Worm (Caenorhabditis elegans) whole organism, mixed stage, embryonic: ENCODE measurements around the gene clec-88.

Experiments used
- M03D4.4 ChIP-seq: sonication (generic microtip); optimal IDR thresholded peaks from 2 replicates; lab custom pipeline; 2017; ENCODE audit warnings: mild to moderate bottlenecking, missing genetic modification characterization, missing compliant biosample characterization
- bed-3 ChIP-seq: fragments of 200-800 bp; sonication (Bioruptor generic); optimal IDR thresholded peaks from 3 replicates; lab custom pipeline; 2018; ENCODE audit warnings: mild to moderate bottlenecking, missing genetic modification characterization, moderate library complexity, missing compliant biosample characterization
- blmp-1 ChIP-seq: fragments of 150-350 bp; optimal IDR thresholded peaks from 2 replicates; lab custom pipeline; 2014; ENCODE audit warnings: missing biosample characterization, missing genetic modification characterization
- ceh-39 ChIP-seq: fragments of 150-350 bp; optimal IDR thresholded peaks from 2 replicates; lab custom pipeline; 2014; ENCODE audit warnings: missing biosample characterization, missing genetic modification characterization
- ceh-43 ChIP-seq: fragments of 200-800 bp; sonication (Bioruptor generic); optimal IDR thresholded peaks from 2 replicates; lab custom pipeline; 2018; ENCODE audit warnings: mild to moderate bottlenecking, missing genetic modification characterization, moderate library complexity, missing compliant biosample characterization
- ces-1 ChIP-seq: fragments of 150-350 bp; optimal IDR thresholded peaks from 2 replicates; lab custom pipeline; 2014; ENCODE audit warnings: missing biosample characterization, missing genetic modification reagents, missing genetic modification characterization
- cnd-1 ChIP-seq: fragments of 200-800 bp; sonication (Bioruptor generic); optimal IDR thresholded peaks from 2 replicates; lab custom pipeline; 2018; ENCODE audit warnings: mild to moderate bottlenecking, missing genetic modification characterization, missing compliant biosample characterization
- drap-1 ChIP-seq: fragments of 200-800 bp; sonication (Bioruptor generic); optimal IDR thresholded peaks from 3 replicates; lab custom pipeline; 2018; ENCODE audit warnings: mild to moderate bottlenecking, missing genetic modification characterization, missing compliant biosample characterization
- elt-1 ChIP-seq: sonication (generic microtip); optimal IDR thresholded peaks from 2 replicates; lab custom pipeline; 2017; ENCODE audit warnings: missing genetic modification characterization, mild to moderate bottlenecking, missing compliant biosample characterization, antibody characterized with exemption, moderate library complexity, borderline replicate concordance; ENCODE audit not compliant: insufficient read depth
- elt-3 ChIP-seq: fragments of 150-350 bp; optimal IDR thresholded peaks from 2 replicates; lab custom pipeline; 2014; ENCODE audit warnings: missing biosample characterization, missing genetic modification characterization
- flh-1 ChIP-seq: fragments of 200-800 bp; sonication (Bioruptor generic); optimal IDR thresholded peaks from 2 replicates; lab custom pipeline; 2018; ENCODE audit warnings: mild to moderate bottlenecking, missing genetic modification characterization, moderate library complexity, missing compliant biosample characterization
- ham-2 ChIP-seq: fragments of 200-800 bp; sonication (Bioruptor generic); optimal IDR thresholded peaks from 2 replicates; lab custom pipeline; 2018; ENCODE audit warnings: mild to moderate bottlenecking, missing genetic modification characterization, missing compliant biosample characterization
- hlh-1 ChIP-seq: fragments of 150-350 bp; optimal IDR thresholded peaks from 2 replicates; lab custom pipeline; 2014; ENCODE audit warnings: missing biosample characterization, missing genetic modification reagents, missing genetic modification characterization
- lin-13 ChIP-seq: fragments of 150-350 bp; optimal IDR thresholded peaks from 2 replicates; lab custom pipeline; 2014; ENCODE audit warnings: missing biosample characterization, missing genetic modification characterization
- lin-32 ChIP-seq: fragments of 200-800 bp; sonication (Bioruptor generic); optimal IDR thresholded peaks from 2 replicates; lab custom pipeline; 2018; ENCODE audit warnings: mild to moderate bottlenecking, missing genetic modification characterization, missing compliant biosample characterization
- lsy-2 ChIP-seq: fragments of 150-350 bp; optimal IDR thresholded peaks from 2 replicates; lab custom pipeline; 2014; ENCODE audit warnings: missing biosample characterization, missing genetic modification characterization
- mab-5 ChIP-seq: fragments of 150-350 bp; optimal IDR thresholded peaks from 2 replicates; lab custom pipeline; 2014; ENCODE audit warnings: missing biosample characterization, missing genetic modification characterization
- mep-1 ChIP-seq: fragments of 150-350 bp; optimal IDR thresholded peaks from 2 replicates; lab custom pipeline; 2017; ENCODE audit warnings: missing biosample characterization, missing genetic modification reagents, missing genetic modification characterization, inconsistent platforms
- mls-2 ChIP-seq: sonication (generic microtip); optimal IDR thresholded peaks from 2 replicates; lab custom pipeline; 2016; ENCODE audit warnings: mild to moderate bottlenecking, missing genetic modification characterization, moderate library complexity, missing compliant biosample characterization
- nhr-12 ChIP-seq: fragments of 150-350 bp; optimal IDR thresholded peaks from 2 replicates; lab custom pipeline; 2014; ENCODE audit warnings: missing biosample characterization, missing genetic modification characterization
- nhr-2 ChIP-seq: fragments of 150-350 bp; optimal IDR thresholded peaks from 2 replicates; lab custom pipeline; 2014; ENCODE audit warnings: missing biosample characterization, missing genetic modification characterization
- nhr-237 ChIP-seq: fragments of 150-350 bp; optimal IDR thresholded peaks from 2 replicates; lab custom pipeline; 2014; ENCODE audit warnings: missing biosample characterization, missing genetic modification characterization
- nhr-28 ChIP-seq: fragments of 150-350 bp; optimal IDR thresholded peaks from 2 replicates; lab custom pipeline; 2014; ENCODE audit warnings: missing biosample characterization, missing genetic modification characterization
- nhr-76 ChIP-seq: sonication (generic microtip); optimal IDR thresholded peaks from 2 replicates; lab custom pipeline; 2017; ENCODE audit warnings: missing biosample characterization, missing genetic modification characterization
- pha-4 ChIP-seq: fragments of 150-350 bp; optimal IDR thresholded peaks from 2 replicates; lab custom pipeline; 2018; ENCODE audit warnings: missing biosample characterization, missing genetic modification reagents, missing genetic modification characterization
- sem-2 ChIP-seq: fragments of 200-800 bp; sonication (Bioruptor generic); optimal IDR thresholded peaks from 2 replicates; lab custom pipeline; 2018; ENCODE audit warnings: mild to moderate bottlenecking, missing genetic modification characterization, missing compliant biosample characterization
- snpc-4 ChIP-seq: fragments of 150-350 bp; optimal IDR thresholded peaks from 2 replicates; lab custom pipeline; 2014; ENCODE audit warnings: missing biosample characterization, missing genetic modification characterization
- sptf-1 ChIP-seq: sonication (generic microtip); optimal IDR thresholded peaks from 2 replicates; lab custom pipeline; 2017; ENCODE audit warnings: mild to moderate bottlenecking, missing genetic modification characterization, moderate library complexity, missing compliant biosample characterization
- tbx-8 ChIP-seq: fragments of 200-800 bp; sonication (Bioruptor generic); optimal IDR thresholded peaks from 2 replicates; lab custom pipeline; 2018; ENCODE audit warnings: mild to moderate bottlenecking, missing genetic modification characterization, moderate library complexity, missing compliant biosample characterization
- unc-120 ChIP-seq: sonication (generic microtip); optimal IDR thresholded peaks from 2 replicates; lab custom pipeline; 2017; ENCODE audit warnings: missing genetic modification characterization, missing compliant biosample characterization; ENCODE audit not compliant: poor library complexity, severe bottlenecking
- unc-39 ChIP-seq: fragments of 150-350 bp; optimal IDR thresholded peaks from 2 replicates; lab custom pipeline; 2014; ENCODE audit warnings: missing biosample characterization, missing genetic modification characterization
- unc-62 ChIP-seq: fragments of 150-350 bp; optimal IDR thresholded peaks from 2 replicates; lab custom pipeline; 2014; ENCODE audit warnings: missing biosample characterization, missing genetic modification reagents, missing genetic modification characterization
- zip-8 ChIP-seq: fragments of 150-350 bp; optimal IDR thresholded peaks from 2 replicates; lab custom pipeline; 2014; ENCODE audit warnings: missing biosample characterization, missing genetic modification characterization
- ztf-11 ChIP-seq: fragments of 150-350 bp; optimal IDR thresholded peaks from 2 replicates; lab custom pipeline; 2014; ENCODE audit warnings: missing biosample characterization, missing genetic modification characterization

Gene clec-88

ce11 chrII:6347341-6348118 is 18.0 kb upstream of the clec-88 start, which contains the start of gene lgg-1:
lgg-1 (minus strand) TSS chrII:6347719.
- TF ChIP-seq nhr-12 (tag; lab: Kevin White, UChicago) (no peak), blmp-1 (no peak), drap-1 (GFP tag; lab: Kevin White, UChicago) (no peak), ces-1 (GFP tag; lab: Kevin White, UChicago) (peak; percentile 31), snpc-4 (no peak), lin-13 (tag; lab: Kevin White, UChicago) (peak; percentile 47), cnd-1 (no peak), sptf-1 (tag; lab: Kevin White, UChicago) (peak; percentile 35), mab-5 (tag; lab: Kevin White, UChicago) (no peak), mep-1 (tag; lab: Kevin White, UChicago) (peak; percentile 34), nhr-237 (tag; lab: Kevin White, UChicago) (peak; percentile 5), elt-3 (tag; lab: Kevin White, UChicago) (no peak), elt-1 (peak; percentile 73), bed-3 (no peak), mls-2 (tag; lab: Kevin White, UChicago) (no peak), lin-32 (GFP tag; lab: Kevin White, UChicago) (peak; percentile 44), unc-39 (tag; lab: Kevin White, UChicago) (no peak), ztf-11 (tag; lab: Kevin White, UChicago) (no peak), zip-8 (tag; lab: Kevin White, UChicago) (no peak), tbx-8 (GFP tag; lab: Kevin White, UChicago) (no peak), ceh-39 (tag; lab: Kevin White, UChicago) (peak; percentile 18), nhr-28 (no peak), lsy-2 (tag; lab: Kevin White, UChicago) (no peak), sem-2 (no peak), ceh-43 (GFP tag; lab: Kevin White, UChicago) (no peak), pha-4 (tag; lab: Kevin White, UChicago) (peak; percentile 22), flh-1 (GFP tag; lab: Kevin White, UChicago) (no peak)

- TF ChIP-seq drap-1 (GFP tag; lab: Kevin White, UChicago) (no peak), ham-2 (GFP tag; lab: Kevin White, UChicago) (peak; percentile 68), blmp-1 (peak; percentile 31), ceh-43 (GFP tag; lab: Kevin White, UChicago) (no peak), hlh-1 (peak; percentile 87), unc-39 (tag; lab: Kevin White, UChicago) (no peak), unc-62 (peak; percentile 83), pha-4 (tag; lab: Kevin White, UChicago) (peak; percentile 91), sem-2 (no peak), unc-120 (tag; lab: Kevin White, UChicago) (peak; percentile 36), nhr-2 (tag; lab: Kevin White, UChicago) (peak; percentile 22), M03D4.4 (tag; lab: Kevin White, UChicago) (peak; percentile 12), lin-13 (tag; lab: Kevin White, UChicago) (peak; percentile 4), nhr-237 (tag; lab: Kevin White, UChicago) (peak; percentile 29), cnd-1 (no peak), lin-32 (GFP tag; lab: Kevin White, UChicago) (no peak), mep-1 (tag; lab: Kevin White, UChicago) (peak; percentile 74), ztf-11 (tag; lab: Kevin White, UChicago) (peak; percentile 25), lsy-2 (tag; lab: Kevin White, UChicago) (peak; percentile 53)
Measured at ce11 chrII:6348360-6348759, 17.2 kb upstream of the clec-88 start.

- TF ChIP-seq elt-3 (tag; lab: Kevin White, UChicago), result no peak
- no peak for TF ChIP-seq M03D4.4 (tag; lab: Kevin White, UChicago)
Measured at ce11 chrII:6349968-6350367, 15.6 kb upstream of the clec-88 start.

- TF ChIP-seq M03D4.4 (tag; lab: Kevin White, UChicago), result no peak
- TF ChIP-seq nhr-237 (tag; lab: Kevin White, UChicago), result no peak
- TF ChIP-seq pha-4 (tag; lab: Kevin White, UChicago), result no peak
- TF ChIP-seq nhr-76 (tag; lab: Kevin White, UChicago), result no peak
- TF ChIP-seq ham-2 (GFP tag; lab: Kevin White, UChicago), result no peak
- no peak for TF ChIP-seq mab-5 (tag; lab: Kevin White, UChicago)
- no peak for TF ChIP-seq drap-1 (GFP tag; lab: Kevin White, UChicago)
- TF ChIP-seq ces-1 (GFP tag; lab: Kevin White, UChicago), result no peak
- TF ChIP-seq zip-8 (tag; lab: Kevin White, UChicago), result no peak
- no peak for TF ChIP-seq elt-1
- no peak for TF ChIP-seq ceh-39 (tag; lab: Kevin White, UChicago)
- TF ChIP-seq, all 35 proteins: peak for 0
Measured at ce11 chrII:6351887-6352286, 13.6 kb upstream of the clec-88 start, which contains the start of gene C32D5.10. C32D5.10 (minus strand) TSS chrII:6351987.
